Worm (Caenorhabditis elegans) whole organism, L2 larva: Measurements from ENCODE around the gene T24H10.5.

Source experiments
- C34F6.9 ChIP-seq: fragments of 150-350 bp; optimal IDR thresholded peaks from 2 replicates; lab custom pipeline; 2014; ENCODE audit warnings: missing biosample characterization, missing genetic modification characterization
- F13H6.1 ChIP-seq: sonication (generic microtip); optimal IDR thresholded peaks from 2 replicates; lab custom pipeline; 2016; ENCODE audit warnings: missing genetic modification characterization, missing compliant biosample characterization
- R02D3.7 ChIP-seq: fragments of 150-350 bp; optimal IDR thresholded peaks from 2 replicates; lab custom pipeline; 2014; ENCODE audit warnings: missing biosample characterization, missing genetic modification characterization
- Y55F3AM.14 ChIP-seq: fragments of 200-800 bp; sonication (Bioruptor generic); optimal IDR thresholded peaks from 2 replicates; lab custom pipeline; 2018; ENCODE audit warnings: mild to moderate bottlenecking, missing genetic modification characterization, missing compliant biosample characterization
- ZK546.5 ChIP-seq: sonication (generic microtip); optimal IDR thresholded peaks from 2 replicates; lab custom pipeline; 2017; ENCODE audit warnings: missing biosample characterization, missing genetic modification characterization
- alr-1 ChIP-seq: fragments of 150-350 bp; optimal IDR thresholded peaks from 2 replicates; lab custom pipeline; 2014; ENCODE audit warnings: missing biosample characterization, missing genetic modification characterization
- aly-2 ChIP-seq: fragments of 150-350 bp; optimal IDR thresholded peaks from 2 replicates; lab custom pipeline; 2014; ENCODE audit warnings: missing biosample characterization, missing genetic modification characterization
- ama-1 ChIP-seq: fragments of 150-350 bp; optimal IDR thresholded peaks from 2 replicates; lab custom pipeline; 2018; ENCODE audit warnings: inconsistent platforms
- ceh-16 ChIP-seq: fragments of 150-350 bp; optimal IDR thresholded peaks from 2 replicates; lab custom pipeline; 2014; ENCODE audit warnings: missing biosample characterization, missing genetic modification characterization
- ceh-82 ChIP-seq: fragments of 150-350 bp; optimal IDR thresholded peaks from 2 replicates; lab custom pipeline; 2014; ENCODE audit warnings: missing biosample characterization, missing genetic modification characterization
- crh-2 ChIP-seq: sonication (generic microtip); optimal IDR thresholded peaks from 2 replicates; lab custom pipeline; 2017; ENCODE audit warnings: missing biosample characterization, missing genetic modification characterization
- dmd-4 ChIP-seq: sonication (generic microtip); optimal IDR thresholded peaks from 2 replicates; lab custom pipeline; 2017; ENCODE audit warnings: missing biosample characterization, missing genetic modification characterization
- egl-27 ChIP-seq: sonication (generic microtip); optimal IDR thresholded peaks from 3 replicates; lab custom pipeline; 2017; ENCODE audit warnings: missing biosample characterization, missing genetic modification reagents, missing genetic modification characterization
- elt-1 ChIP-seq: fragments of 150-350 bp; optimal IDR thresholded peaks from 2 replicates; lab custom pipeline; 2014; ENCODE audit warnings: missing biosample characterization, missing genetic modification characterization
- fos-1 ChIP-seq: fragments of 150-350 bp; optimal IDR thresholded peaks from 2 replicates; lab custom pipeline; 2014; ENCODE audit warnings: missing biosample characterization, missing genetic modification characterization
- gmeb-1 ChIP-seq: fragments of 150-350 bp; optimal IDR thresholded peaks from 2 replicates; lab custom pipeline; 2014; ENCODE audit warnings: missing biosample characterization, missing genetic modification characterization
- lin-13 ChIP-seq: fragments of 150-350 bp; optimal IDR thresholded peaks from 2 replicates; lab custom pipeline; 2014; ENCODE audit warnings: missing biosample characterization, missing genetic modification reagents, missing genetic modification characterization
- lin-39 ChIP-seq: fragments of 150-350 bp; optimal IDR thresholded peaks from 2 replicates; lab custom pipeline; 2014; ENCODE audit warnings: missing biosample characterization, missing genetic modification reagents, missing genetic modification characterization
- lsy-2 ChIP-seq, 2 experiments: fragments of 150-350 bp in 1 of 2; sonication (generic microtip) in 1 of 2; optimal IDR thresholded peaks; 2 replicates each; lab custom pipeline; 2014 to 2017; ENCODE audit warnings: missing biosample characterization in 2 of 2, missing genetic modification characterization in 2 of 2
- mbf-1 ChIP-seq: sonication (generic microtip); optimal IDR thresholded peaks from 2 replicates; lab custom pipeline; 2017; ENCODE audit warnings: missing biosample characterization, missing genetic modification characterization
- mdl-1 ChIP-seq, 2 experiments: fragments of 150-350 bp in 1 of 2; sonication (generic microtip) in 1 of 2; optimal IDR thresholded peaks; 2 replicates each; lab custom pipeline; 2017; ENCODE audit warnings: missing biosample characterization in 2 of 2, missing genetic modification characterization in 2 of 2
- nhr-10 ChIP-seq: sonication (generic microtip); optimal IDR thresholded peaks from 2 replicates; lab custom pipeline; 2017; ENCODE audit warnings: missing biosample characterization, missing genetic modification characterization
- nhr-129 ChIP-seq: fragments of 150-350 bp; optimal IDR thresholded peaks from 2 replicates; lab custom pipeline; 2014; ENCODE audit warnings: missing biosample characterization, missing genetic modification characterization
- nhr-21 ChIP-seq: fragments of 150-350 bp; optimal IDR thresholded peaks from 2 replicates; lab custom pipeline; 2014; ENCODE audit warnings: missing biosample characterization, missing genetic modification characterization
- nhr-23 ChIP-seq: fragments of 150-350 bp; optimal IDR thresholded peaks from 2 replicates; lab custom pipeline; 2014; ENCODE audit warnings: missing biosample characterization, missing genetic modification reagents, missing genetic modification characterization
- nhr-237 ChIP-seq: fragments of 150-350 bp; optimal IDR thresholded peaks from 2 replicates; lab custom pipeline; 2014; ENCODE audit warnings: missing biosample characterization, missing genetic modification characterization
- nhr-25 ChIP-seq: fragments of 150-350 bp; sonication (generic microtip); optimal IDR thresholded peaks from 3 replicates; lab custom pipeline; 2014; ENCODE audit warnings: missing biosample characterization, missing genetic modification characterization
- nhr-6 ChIP-seq: fragments of 150-350 bp; optimal IDR thresholded peaks from 2 replicates; lab custom pipeline; 2014; ENCODE audit warnings: missing biosample characterization, missing genetic modification characterization
- peb-1 ChIP-seq: fragments of 150-350 bp; optimal IDR thresholded peaks from 2 replicates; lab custom pipeline; 2014; ENCODE audit warnings: missing biosample characterization, missing genetic modification characterization
- sem-4 ChIP-seq: fragments of 150-350 bp; optimal IDR thresholded peaks from 2 replicates; lab custom pipeline; 2014; ENCODE audit warnings: missing biosample characterization, missing genetic modification reagents, missing genetic modification characterization
- skn-1 ChIP-seq: sonication (generic microtip); optimal IDR thresholded peaks from 2 replicates; lab custom pipeline; 2017; ENCODE audit warnings: missing biosample characterization, missing genetic modification characterization
- sma-3 ChIP-seq: sonication (generic microtip); optimal IDR thresholded peaks from 2 replicates; lab custom pipeline; 2016; ENCODE audit warnings: missing genetic modification reagents, missing genetic modification characterization, missing compliant biosample characterization
- sma-9 ChIP-seq, 2 experiments: fragments of 150-350 bp in 1 of 2; sonication (generic microtip) in 1 of 2; optimal IDR thresholded peaks; 2 replicates each; lab custom pipeline; 2014 to 2016; ENCODE audit warnings: missing genetic modification characterization in 2 of 2, mild to moderate bottlenecking in 1 of 2, missing biosample characterization in 1 of 2, missing compliant biosample characterization in 1 of 2, missing genetic modification reagents in 1 of 2, moderate library complexity in 1 of 2
- snpc-4 ChIP-seq: fragments of 150-350 bp; optimal IDR thresholded peaks from 2 replicates; lab custom pipeline; 2014; ENCODE audit warnings: missing biosample characterization, missing genetic modification characterization
- unc-39 ChIP-seq: fragments of 150-350 bp; optimal IDR thresholded peaks from 2 replicates; lab custom pipeline; 2014; ENCODE audit warnings: missing biosample characterization, missing genetic modification characterization
- unc-55 ChIP-seq: fragments of 150-350 bp; sonication (generic microtip); optimal IDR thresholded peaks from 3 replicates; lab custom pipeline; 2014; ENCODE audit warnings: missing biosample characterization, missing genetic modification reagents, missing genetic modification characterization
- zag-1 ChIP-seq: fragments of 150-350 bp; optimal IDR thresholded peaks from 2 replicates; lab custom pipeline; 2014; ENCODE audit warnings: missing biosample characterization, missing genetic modification characterization
- ztf-11 ChIP-seq: sonication (generic microtip); optimal IDR thresholded peaks from 2 replicates; lab custom pipeline; 2017; ENCODE audit warnings: missing biosample characterization, missing genetic modification characterization

The T24H10.5 gene

ce11 chrII:9107095-9107769 lies 6.3 kb downstream of the T24H10.5 start, which contains the start of gene dyrb-1:
Gene dyrb-1, minus strand, starts transcription at chrII:9107145.
- TF ChIP-seq nhr-237 (tag; lab: Kevin White, UChicago) (no peak), nhr-6 (tag; lab: Kevin White, UChicago) (no peak), fos-1 (no peak), skn-1 (no peak), sma-9 (GFP tag; optimal IDR thresholded peaks at IDR 0.05; lab: Kevin White, UChicago) (no peak), sma-9 (tag; optimal IDR thresholded peaks at IDR 0.05; lab: Kevin White, UChicago) (no peak), ZK546.5 (tag; lab: Kevin White, UChicago) (no peak), nhr-21 (tag; lab: Kevin White, UChicago) (no peak), unc-55 (GFP tag; lab: Kevin White, UChicago) (no peak), crh-2 (no peak), R02D3.7 (tag; lab: Kevin White, UChicago) (no peak), lin-39 (no peak), nhr-23 (tag; lab: Kevin White, UChicago) (no peak), ama-1 (no peak), nhr-129 (tag; lab: Kevin White, UChicago) (no peak), snpc-4 (tag; lab: Kevin White, UChicago) (no peak)

- TF ChIP-seq nhr-237 (tag; lab: Kevin White, UChicago) = no peak
- peak in 1 of 2 experiments; percentile 41 for TF ChIP-seq lsy-2 (tag; optimal IDR thresholded peaks at IDR 0.05; lab: Kevin White, UChicago)
- peak; percentile 22 for TF ChIP-seq crh-2
- TF ChIP-seq nhr-23 (tag; lab: Kevin White, UChicago) = no peak
- peak; percentile 47 for TF ChIP-seq C34F6.9 (tag; lab: Kevin White, UChicago)
- TF ChIP-seq Y55F3AM.14 (GFP tag; lab: Kevin White, UChicago) = no peak
- peak; percentile 25 for TF ChIP-seq nhr-129 (tag; lab: Kevin White, UChicago)
- peak; percentile 79 for TF ChIP-seq gmeb-1 (tag; lab: Kevin White, UChicago)
- TF ChIP-seq elt-1 = no peak
- peak; percentile 63 for TF ChIP-seq unc-55 (GFP tag; lab: Kevin White, UChicago)
- peak; percentile 1 for TF ChIP-seq fos-1
- TF ChIP-seq sma-3 = no peak
- TF ChIP-seq lin-13 (GFP tag; lab: Kevin White, UChicago) = no peak
- TF ChIP-seq ceh-16 (tag; lab: Kevin White, UChicago) = no peak
- TF ChIP-seq F13H6.1 (tag; lab: Kevin White, UChicago) = no peak
- TF ChIP-seq, all 48 proteins: peak for 7
Observed at ce11 chrII:9108443-9108842, 7.5 kb downstream of the T24H10.5 start, which contains the start of gene dnj-23. Gene dnj-23, minus strand, starts transcription at chrII:9108600.

ce11 chrII:9108905-9109551 lies 8.1 kb downstream of the T24H10.5 start, which contains the start of gene T24H10.4:
Gene T24H10.4, plus strand, starts transcription at chrII:9109534.
- TF ChIP-seq ceh-16 (tag; lab: Kevin White, UChicago) (no peak), ceh-82 (tag; lab: Kevin White, UChicago) (no peak), ztf-11 (tag; lab: Kevin White, UChicago) (no peak), nhr-21 (tag; lab: Kevin White, UChicago) (no peak), mbf-1 (tag; lab: Kevin White, UChicago) (no peak), nhr-129 (tag; lab: Kevin White, UChicago) (peak; percentile 60), Y55F3AM.14 (GFP tag; lab: Kevin White, UChicago) (no peak), zag-1 (no peak), ZK546.5 (tag; lab: Kevin White, UChicago) (no peak), nhr-10 (no peak), dmd-4 (tag; lab: Kevin White, UChicago) (no peak), skn-1 (no peak), C34F6.9 (tag; lab: Kevin White, UChicago) (peak; percentile 37), lin-39 (no peak), sma-3 (no peak), unc-39 (no peak), lsy-2 (tag; optimal IDR thresholded peaks at IDR 0.05; lab: Kevin White, UChicago) (peak in 1 of 2 experiments; percentile 13), crh-2 (no peak), unc-55 (GFP tag; lab: Kevin White, UChicago) (no peak), F13H6.1 (tag; lab: Kevin White, UChicago) (peak; percentile 18), snpc-4 (tag; lab: Kevin White, UChicago) (no peak), R02D3.7 (tag; lab: Kevin White, UChicago) (no peak), aly-2 (tag; lab: Kevin White, UChicago) (no peak)

ce11 chrII:9111471-9112016 lies 10.6 kb downstream of the T24H10.5 start:
- TF ChIP-seq gmeb-1 (tag; lab: Kevin White, UChicago) (no peak), nhr-10 (no peak), crh-2 (peak; percentile 14), alr-1 (tag; lab: Kevin White, UChicago) (no peak), nhr-6 (tag; lab: Kevin White, UChicago) (no peak), lsy-2 (tag; optimal IDR thresholded peaks at IDR 0.05; lab: Kevin White, UChicago) (no peak), nhr-23 (tag; lab: Kevin White, UChicago) (no peak), nhr-25 (tag; lab: Kevin White, UChicago) (no peak), fos-1 (peak; percentile 94), egl-27 (tag; lab: Kevin White, UChicago) (no peak), elt-1 (no peak), peb-1 (tag; lab: Kevin White, UChicago) (no peak), zag-1 (no peak), mdl-1 (tag; optimal IDR thresholded peaks at IDR 0.05; lab: Kevin White, UChicago) (no peak), sem-4 (no peak)
